Fruit fly (Drosophila melanogaster): ENCODE results near the gene Nup153.

DNA sequence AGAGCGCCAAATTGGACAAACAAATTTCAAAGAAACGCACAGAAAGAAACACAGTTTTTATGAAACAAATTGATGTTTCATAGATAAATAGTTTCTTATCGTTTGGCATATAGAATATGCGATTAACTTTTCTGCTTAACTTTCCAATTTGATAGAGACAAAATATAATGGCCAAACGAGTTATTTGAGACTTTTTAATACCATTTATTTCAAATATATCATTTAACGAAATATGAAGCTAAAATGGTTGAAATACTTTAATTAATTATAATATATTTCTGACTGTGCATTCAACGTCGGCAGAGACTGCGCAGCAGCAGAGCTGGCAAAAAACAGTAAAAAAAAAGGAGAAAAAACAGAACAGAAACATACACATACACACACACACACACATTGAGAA is 13.5 kb upstream of the Nup153 start:
- TF ChIP-seq Lpt (GFP tag; optimal IDR thresholded peaks at IDR 0.05) (no peak), Eip75B (GFP tag; optimal IDR thresholded peaks at IDR 0.05) (peak; percentile 38), CG9139 (GFP tag; optimal IDR thresholded peaks at IDR 0.05) (no peak), dac (GFP tag; optimal IDR thresholded peaks at IDR 0.05) (no peak), pdm3 (GFP tag; optimal IDR thresholded peaks at IDR 0.05) (peak; percentile 39), CG11902 (GFP tag; optimal IDR thresholded peaks at IDR 0.05) (no peak), CG8119 (GFP tag; IDR thresholded peaks at IDR 0.05) (peak; percentile 61), Eip93F (GFP tag; optimal IDR thresholded peaks at IDR 0.05) (no peak), Sox102F (GFP tag; optimal IDR thresholded peaks at IDR 0.05) (no peak)
